Fruit fly (Drosophila melanogaster): ENCODE data around the gene CG9590.

DNA sequence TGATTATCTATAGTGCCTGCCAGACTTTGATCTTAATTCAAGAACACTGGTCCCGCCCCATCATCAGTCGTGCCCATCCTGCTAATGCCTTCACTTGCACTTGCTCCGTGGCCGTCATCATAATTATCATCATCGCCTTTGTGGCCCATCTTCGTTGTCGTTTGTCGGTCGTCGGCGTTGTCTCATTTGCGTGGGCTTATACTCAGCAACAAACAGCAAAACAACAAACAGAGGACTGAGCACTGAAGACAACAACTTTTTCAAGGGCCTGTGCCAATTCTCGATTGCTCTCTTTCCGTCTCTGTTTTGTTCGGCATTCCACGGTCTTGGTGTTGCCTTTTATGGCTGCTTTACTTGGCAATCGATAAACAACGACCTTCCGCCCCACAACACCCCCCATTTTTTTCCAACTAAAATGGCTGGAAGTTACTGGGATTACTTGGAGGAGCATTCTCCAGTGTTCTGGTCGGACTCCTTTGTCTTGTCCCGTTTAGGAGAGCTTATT, 21.4 kb downstream of the CG9590 start:
- no peak for TF ChIP-seq Vsx2 (GFP tag; optimal IDR thresholded peaks at IDR 0.05; ENCODE audit: partially characterized antibody)
- no peak for TF ChIP-seq Hr78 (GFP tag; optimal IDR thresholded peaks at IDR 0.05)
- no peak for TF ChIP-seq Abd-B (GFP tag; optimal IDR thresholded peaks at IDR 0.05)
- no peak for TF ChIP-seq GATAd (GFP tag; optimal IDR thresholded peaks at IDR 0.05)
- no peak for TF ChIP-seq usp (GFP tag; optimal IDR thresholded peaks at IDR 0.05)

Measured in whole organism, wandering third instar larva.